Worm (Caenorhabditis elegans) whole organism, L4/young adult: ENCODE measurements around the gene xtr-2.

Source experiments
- W03F9.2 ChIP-seq: fragments of 150-350 bp; optimal IDR thresholded peaks from 2 replicates; lab custom pipeline; 2014; ENCODE audit warnings: missing biosample characterization, missing genetic modification characterization
- dao-5 ChIP-seq: sonication (generic microtip); optimal IDR thresholded peaks from 2 replicates; lab custom pipeline; 2016; ENCODE audit warnings: missing genotype, missing genetic modification characterization, moderate library complexity, missing compliant biosample characterization
- him-1 ChIP-seq: sonication (generic microtip); optimal IDR thresholded peaks from 2 replicates; lab custom pipeline; 2016; ENCODE audit warnings: missing genotype, missing genetic modification reagents, missing genetic modification characterization, missing compliant biosample characterization

DNA sequence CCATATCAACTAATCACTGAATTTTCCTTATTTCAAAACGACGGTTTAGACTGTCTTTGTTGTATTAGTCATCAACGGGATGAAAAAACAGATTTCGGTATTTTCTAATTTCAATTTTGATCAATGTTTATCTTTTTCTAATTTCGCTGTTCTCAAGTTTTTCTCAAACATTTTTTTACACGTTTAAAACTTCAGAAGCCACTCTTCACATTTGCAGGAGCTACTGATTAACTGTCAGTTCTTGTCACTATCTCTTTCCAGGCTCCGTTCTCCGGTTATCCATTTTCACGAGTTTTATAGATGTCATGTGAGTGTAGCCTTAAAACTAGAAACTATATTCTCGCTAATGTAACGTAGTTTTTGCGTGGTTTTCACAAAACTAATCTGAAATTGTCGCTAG lies 24.8 kb upstream of the xtr-2 start, which contains the start of gene C04B4.4:
- TF ChIP-seq him-1 (no peak), W03F9.2 (tag; lab: Kevin White, UChicago) (no peak), dao-5 (no peak)
